Fruit fly (Drosophila melanogaster): Measurements from ENCODE around the gene CG31189.

- TF ChIP-seq pan (optimal IDR thresholded peaks at IDR 0.05) (no peak), Abd-B (GFP tag; optimal IDR thresholded peaks at IDR 0.05) (no peak), OdsH (GFP tag; optimal IDR thresholded peaks at IDR 0.05) (no peak), Hr78 (GFP tag; optimal IDR thresholded peaks at IDR 0.05) (no peak), Mio (GFP tag; optimal IDR thresholded peaks at IDR 0.05) (no peak), Vsx2 (GFP tag; optimal IDR thresholded peaks at IDR 0.05; ENCODE audit: partially characterized antibody) (no peak), foxo (GFP tag; optimal IDR thresholded peaks at IDR 0.05) (no peak), Myc (optimal IDR thresholded peaks at IDR 0.05) (no peak), h (GFP tag; optimal IDR thresholded peaks at IDR 0.05) (no peak)
Observed at dm6 chr3R:21090230-21091021, 44.8 kb upstream of the CG31189 start.

Measured in whole organism, wandering third instar larva.